Fruit fly (Drosophila melanogaster) Kc167 (cell line): Measurements from ENCODE around the gene RpL17.

Source experiments
- Myc ChIP-seq: fragments of >200 bp; optimal IDR thresholded peaks from 2 replicates; lab custom pipeline; 2017; ENCODE audit warnings: missing external identifiers
- Sin3A ChIP-seq: fragments of >200 bp; optimal IDR thresholded peaks from 2 replicates; lab custom pipeline; 2018; ENCODE audit warnings: missing external identifiers
- h ChIP-seq: fragments of >200 bp; optimal IDR thresholded peaks from 3 replicates; lab custom pipeline; 2018; ENCODE audit warnings: missing external identifiers
- insv ChIP-seq: fragments of >200 bp; optimal IDR thresholded peaks from 3 replicates; lab custom pipeline; 2018; ENCODE audit warnings: missing external identifiers
- psq ChIP-seq: fragments of >200 bp; optimal IDR thresholded peaks from 2 replicates; lab custom pipeline; 2017; ENCODE audit warnings: missing external identifiers
- ttk ChIP-seq: sonication (Bioruptor generic); optimal IDR thresholded peaks from 2 replicates; lab custom pipeline; 2017; ENCODE audit warnings: missing external identifiers

The RpL17 gene

DNA sequence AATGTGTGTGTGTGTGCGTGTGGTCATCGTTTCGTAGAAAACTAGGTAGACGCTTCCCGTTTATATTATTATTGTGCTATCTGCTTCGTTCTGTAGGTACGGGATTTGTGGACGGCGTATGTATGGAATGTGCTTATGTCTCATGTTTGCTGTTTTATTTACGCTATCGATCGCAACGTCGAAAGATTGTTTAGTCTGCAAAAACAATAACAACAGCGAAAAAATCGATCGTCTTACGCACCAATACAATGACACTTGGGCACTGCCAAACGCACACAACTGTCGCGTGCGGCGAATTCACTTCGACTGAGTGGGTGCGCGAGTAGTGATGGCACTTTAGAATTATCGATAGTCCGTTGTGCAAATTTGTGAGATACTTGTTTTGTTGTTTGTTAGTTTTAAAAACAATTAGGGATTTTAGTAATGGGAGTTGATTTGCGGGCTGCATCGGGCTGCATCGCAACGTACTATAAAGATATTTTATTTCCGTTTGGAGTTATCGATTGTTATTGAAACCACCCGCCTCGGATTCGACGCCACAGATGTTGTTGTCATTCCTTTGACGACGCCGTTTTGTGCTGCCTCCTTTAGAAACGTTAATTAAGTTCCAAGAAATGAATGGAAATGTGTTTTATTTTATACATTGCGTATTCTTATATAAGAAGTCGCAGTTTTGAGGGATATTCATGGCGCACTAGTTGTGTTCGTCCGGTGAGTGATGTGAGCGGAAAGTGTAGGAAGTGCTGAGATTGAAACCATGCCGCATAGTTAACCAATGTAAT, 15.3 kb upstream of the RpL17 start:
- no peak for TF ChIP-seq ttk (lab: Kevin White, UChicago)
- TF ChIP-seq h (lab: Kevin White, UChicago) = no peak
- no peak for TF ChIP-seq Myc
- no peak for TF ChIP-seq Sin3A (lab: Kevin White, UChicago)
- TF ChIP-seq psq = no peak
- TF ChIP-seq insv = no peak

DNA sequence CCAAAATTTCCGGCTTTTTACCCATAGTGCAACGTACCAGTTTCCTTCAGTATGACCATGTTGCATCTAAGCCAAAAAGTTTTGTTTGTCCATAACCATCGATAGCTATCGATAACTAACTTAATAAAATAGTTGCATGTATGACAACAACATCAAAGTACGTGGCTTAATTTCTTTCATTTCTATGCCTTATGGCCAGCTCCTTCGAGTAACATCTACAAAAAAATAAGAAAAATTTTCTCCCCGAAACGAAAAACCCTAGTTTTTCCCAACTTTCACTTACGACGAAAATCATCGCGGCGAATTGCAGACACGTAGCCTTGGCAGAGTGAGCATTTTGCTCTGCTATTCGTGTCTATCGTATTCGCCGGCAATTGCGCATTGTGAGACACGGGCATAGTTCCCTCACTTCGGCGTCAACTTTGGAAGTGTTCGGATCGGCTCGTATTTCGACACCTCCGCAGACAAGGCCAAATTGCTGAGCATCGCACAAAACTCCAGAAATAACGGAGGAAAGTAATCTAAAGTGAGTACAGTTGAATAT, 12.2 kb upstream of the RpL17 start, which contains the start of gene sov:
Gene sov (plus strand): TSS at position 148 of the 544 bp plus-strand sequence.
- TF ChIP-seq Myc = no peak

dm6 chrX:6751964-6752363, 7.9 kb upstream of the RpL17 start:
- TF ChIP-seq Sin3A (lab: Kevin White, UChicago) = no peak
- no peak for TF ChIP-seq psq
- no peak for TF ChIP-seq Myc
- TF ChIP-seq insv = no peak
- TF ChIP-seq h (lab: Kevin White, UChicago) = no peak
- no peak for TF ChIP-seq ttk (lab: Kevin White, UChicago)

DNA sequence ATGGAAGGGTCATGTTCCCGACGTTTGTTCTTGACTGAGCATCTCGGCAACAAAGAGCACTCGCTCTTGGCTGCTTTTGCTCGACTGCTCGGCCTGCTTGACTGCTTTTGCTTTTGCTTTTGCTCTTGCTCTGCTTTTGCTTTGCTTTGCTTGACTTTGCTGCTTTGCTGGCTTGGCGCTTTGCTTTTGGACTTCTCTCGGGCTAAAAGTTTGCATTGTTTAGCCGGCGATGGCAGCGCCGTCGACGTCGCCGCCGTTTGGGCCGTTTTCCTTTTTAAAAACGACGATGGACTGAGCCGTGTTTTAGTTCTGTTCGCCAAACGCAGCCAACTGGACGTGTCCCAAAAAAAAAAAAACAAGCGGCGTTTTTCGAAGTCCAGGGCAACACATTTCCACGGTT, 3.2 kb upstream of the RpL17 start, which contains the start of gene CG14439:
Gene CG14439 (plus strand): TSS at position 301 of the 400 bp plus-strand sequence.
- no peak for TF ChIP-seq h (lab: Kevin White, UChicago)
- no peak for TF ChIP-seq Myc
- TF ChIP-seq psq = no peak
- no peak for TF ChIP-seq Sin3A (lab: Kevin White, UChicago)
- TF ChIP-seq insv = no peak
- no peak for TF ChIP-seq ttk (lab: Kevin White, UChicago)

DNA sequence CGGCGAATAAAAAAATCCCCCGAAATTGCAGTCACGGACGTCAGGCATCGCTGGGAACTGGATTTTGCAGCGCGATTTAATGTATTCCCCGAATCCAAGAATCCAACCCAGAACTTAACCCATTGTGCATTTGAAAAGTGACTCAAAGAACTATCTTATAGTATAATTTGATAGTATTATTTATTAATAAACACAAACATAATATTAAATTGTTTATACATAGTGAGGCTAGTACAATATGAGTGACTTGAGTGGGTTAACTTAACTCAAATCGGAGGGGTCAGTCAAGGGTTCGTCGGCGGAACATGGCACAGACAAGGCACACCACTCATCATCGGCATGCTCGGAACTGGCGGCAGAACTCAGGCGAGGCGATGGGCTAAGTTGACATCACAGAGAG, 2.2 kb upstream of the RpL17 start:
- TF ChIP-seq Myc = no peak
- no peak for TF ChIP-seq ttk (lab: Kevin White, UChicago)
- TF ChIP-seq insv = no peak
- no peak for TF ChIP-seq psq
- TF ChIP-seq Sin3A (lab: Kevin White, UChicago) = no peak
- TF ChIP-seq h (lab: Kevin White, UChicago) = no peak

- TF ChIP-seq h (lab: Kevin White, UChicago) (no peak), ttk (lab: Kevin White, UChicago) (no peak), Myc (no peak), Sin3A (lab: Kevin White, UChicago) (no peak), psq (no peak)
These were observed 1.5 kb upstream of the RpL17 start for dm6 chrX:6745547-6745946.

- TF ChIP-seq Myc (no peak), insv (no peak), Sin3A (lab: Kevin White, UChicago) (no peak), h (lab: Kevin White, UChicago) (no peak), psq (no peak), ttk (lab: Kevin White, UChicago) (no peak)
These were observed 846 bp downstream of the RpL17 start for dm6 chrX:6743192-6743591.

- no peak for TF ChIP-seq h (lab: Kevin White, UChicago)
These were observed 2.9 kb downstream of the RpL17 start for dm6 chrX:6741184-6741586.

- TF ChIP-seq ttk (lab: Kevin White, UChicago) = no peak
- no peak for TF ChIP-seq h (lab: Kevin White, UChicago)
- no peak for TF ChIP-seq Sin3A (lab: Kevin White, UChicago)
- no peak for TF ChIP-seq insv
- no peak for TF ChIP-seq psq
- TF ChIP-seq Myc = no peak
These were observed 3.9 kb downstream of the RpL17 start, which contains the start of gene CG3168 for dm6 chrX:6739936-6740668. TSS of gene CG3168 (minus strand) at chrX:6739986.

- no peak for TF ChIP-seq Sin3A (lab: Kevin White, UChicago)
- no peak for TF ChIP-seq insv
- TF ChIP-seq ttk (lab: Kevin White, UChicago) = no peak
- TF ChIP-seq Myc = no peak
- no peak for TF ChIP-seq h (lab: Kevin White, UChicago)
- TF ChIP-seq psq = no peak
These were observed 10.6 kb downstream of the RpL17 start for dm6 chrX:6733291-6734042.

dm6 chrX:6730600-6731259, 13.3 kb downstream of the RpL17 start:
- TF ChIP-seq Sin3A (lab: Kevin White, UChicago) = no peak
- TF ChIP-seq ttk (lab: Kevin White, UChicago) = no peak
- no peak for TF ChIP-seq psq
- TF ChIP-seq insv = no peak
- no peak for TF ChIP-seq Myc
